Worm (Caenorhabditis elegans) whole organism, dauer: ENCODE results near the gene sdz-35.
"Not testable (repeated sequence)": the region's sequence is repeated elsewhere in the genome, so short reads cannot be mapped to it uniquely, and the experiment has no call there.

Experiments
- unc-62 ChIP-seq: sonication (generic microtip); optimal IDR thresholded peaks from 2 replicates; lab custom pipeline; 2017; ENCODE audit warnings: missing biosample characterization, missing genetic modification reagents, missing genetic modification characterization

Gene sdz-35

DNA sequence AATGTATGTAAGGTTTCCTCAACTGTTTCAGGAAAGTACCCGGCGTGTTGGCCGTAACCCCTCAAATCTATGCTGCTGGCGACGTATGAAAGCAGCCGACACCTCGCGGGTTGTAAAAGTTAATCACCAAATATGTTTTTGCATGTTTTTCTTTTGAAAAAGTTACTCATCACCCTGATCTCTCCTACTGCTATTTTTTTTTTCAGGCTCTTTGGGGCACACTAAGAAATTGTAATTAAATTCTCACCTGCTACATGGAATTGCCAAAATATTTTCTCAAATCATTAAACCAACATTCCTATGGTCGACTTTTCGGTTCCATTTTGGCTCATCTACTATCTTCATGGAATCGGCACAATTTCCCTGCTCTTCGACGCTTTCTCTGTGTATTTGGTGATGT, 23.7 kb downstream of the sdz-35 start, which contains the start of gene sri-78:
Gene sri-78, plus strand, starts transcription at position 301 of the 400 bp plus-strand sequence.
- TF ChIP-seq unc-62 (GFP tag; lab: Kevin White, UChicago) = not testable (repeated sequence)

DNA sequence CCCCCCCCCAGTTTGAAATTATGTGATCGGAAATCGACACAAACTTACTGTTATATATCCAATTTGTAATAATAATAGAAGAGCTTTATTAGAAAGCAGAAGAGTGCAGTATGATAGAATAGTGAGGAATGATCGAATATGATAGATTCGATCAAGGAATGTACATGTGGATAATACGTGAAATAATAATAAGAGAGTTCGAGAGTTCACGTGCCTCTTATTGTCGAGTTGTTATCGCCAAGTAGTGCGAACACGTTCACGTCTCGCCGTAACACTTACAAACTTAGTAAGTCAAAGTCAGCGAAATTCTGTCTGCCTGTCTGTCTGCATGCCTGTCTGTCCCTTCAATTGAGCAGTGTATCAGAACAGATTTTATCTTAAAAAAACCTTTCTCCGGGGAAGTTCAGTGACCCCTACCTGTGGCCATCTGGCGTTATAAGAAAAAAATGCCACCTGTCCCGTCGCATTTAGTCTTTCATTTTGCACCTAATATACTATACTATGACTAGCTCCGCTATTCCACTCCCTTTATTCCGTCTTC, 25.2 kb downstream of the sdz-35 start, which contains the start of the genes Y27F2A.6 and Y27F2A.8:
Gene Y27F2A.6, minus strand, starts transcription at position 101 of the 541 bp plus-strand sequence.
Gene Y27F2A.8, plus strand, starts transcription at position 491 of the 541 bp plus-strand sequence.
- not testable (repeated sequence) for TF ChIP-seq unc-62 (GFP tag; lab: Kevin White, UChicago)

DNA sequence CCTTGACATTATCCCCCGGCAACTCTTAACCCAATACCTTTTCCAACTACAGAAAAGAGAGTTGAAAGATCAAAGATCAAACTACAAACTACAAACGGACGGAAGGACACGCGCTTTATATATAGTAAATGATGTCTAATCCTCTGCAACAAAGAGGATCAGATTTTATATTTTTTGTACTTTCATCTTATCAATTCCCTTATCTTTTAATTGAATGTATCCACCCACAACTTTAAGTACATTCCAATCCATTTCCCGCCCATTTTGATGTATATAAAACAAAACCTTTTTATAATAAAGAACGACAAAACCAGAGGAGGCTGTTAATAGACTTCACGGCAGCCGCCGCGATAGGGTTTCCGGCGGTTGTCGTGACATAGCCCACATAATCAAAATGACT, 30.9 kb downstream of the sdz-35 start, which contains the start of gene sri-40:
Gene sri-40, plus strand, starts transcription at position 301 of the 400 bp plus-strand sequence.
- TF ChIP-seq unc-62 (GFP tag; lab: Kevin White, UChicago) = not testable (repeated sequence)

DNA sequence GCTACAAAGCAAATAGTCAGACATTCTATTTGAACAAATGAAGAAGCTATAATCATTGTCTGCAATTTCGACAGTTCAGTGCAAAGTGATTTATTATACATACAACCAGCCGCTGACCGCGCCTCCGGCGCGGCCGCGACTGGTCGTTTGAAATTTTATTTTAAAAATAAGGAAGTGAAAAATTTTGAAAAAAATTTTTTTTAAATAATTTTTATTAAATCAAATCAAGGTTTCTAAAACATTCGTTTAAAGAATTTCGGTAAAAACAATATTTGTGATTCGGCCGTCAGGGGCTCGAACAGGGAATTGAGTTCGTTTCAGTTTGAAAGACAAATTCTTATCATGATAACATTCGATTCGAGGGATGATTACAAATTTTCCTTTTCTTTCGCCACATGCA, 36.4 kb downstream of the sdz-35 start, which contains the start of gene Y27F2A.10:
Gene Y27F2A.10, minus strand, starts transcription at position 101 of the 400 bp plus-strand sequence.
- TF ChIP-seq unc-62 (GFP tag; lab: Kevin White, UChicago) = no peak

DNA sequence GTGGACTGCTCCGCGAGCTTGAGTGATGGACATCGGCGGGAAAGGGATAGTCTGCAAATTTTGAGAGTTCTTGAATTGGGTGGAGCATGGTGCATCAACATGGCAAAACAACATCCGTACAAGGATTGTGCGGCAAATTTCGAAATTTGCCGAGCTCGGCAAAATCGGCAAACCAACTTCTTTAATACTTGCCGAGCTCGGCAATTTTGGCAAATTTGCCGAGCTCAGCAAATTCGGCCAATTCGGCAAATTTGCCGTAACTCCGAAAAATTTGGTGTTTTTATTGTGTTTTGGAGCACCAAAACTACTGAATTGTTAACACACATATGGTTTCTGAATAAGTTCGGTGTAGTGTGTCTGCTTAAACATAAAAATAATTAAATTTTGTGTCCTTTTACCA, 38.5 kb downstream of the sdz-35 start, which contains the start of gene fbxc-55:
Gene fbxc-55, minus strand, starts transcription at position 101 of the 400 bp plus-strand sequence.
- TF ChIP-seq unc-62 (GFP tag; lab: Kevin White, UChicago) = no peak

DNA sequence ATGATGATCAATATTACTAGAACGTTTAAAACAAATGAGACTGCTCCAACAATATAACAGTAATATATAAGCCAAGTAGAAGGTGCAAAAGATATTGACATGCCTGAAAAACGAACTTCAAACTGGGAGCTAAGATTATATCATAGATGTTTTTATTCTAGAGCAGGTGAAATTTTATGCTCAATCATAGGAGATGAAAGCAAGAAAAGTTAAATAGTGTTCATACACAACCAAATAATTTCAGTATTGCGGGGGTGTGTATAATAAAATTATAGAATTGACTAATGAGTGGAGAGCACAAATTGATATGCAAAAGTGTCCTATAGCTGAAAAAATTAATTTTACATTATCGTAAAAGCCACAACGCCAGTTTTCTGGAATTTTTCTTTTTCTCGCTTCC, 49.6 kb downstream of the sdz-35 start, which contains the start of gene sri-34:
Gene sri-34, minus strand, starts transcription at position 101 of the 400 bp plus-strand sequence.
- no peak for TF ChIP-seq unc-62 (GFP tag; lab: Kevin White, UChicago)
